Worm (Caenorhabditis elegans): ENCODE measurements around the gene sph-1.

DNA sequence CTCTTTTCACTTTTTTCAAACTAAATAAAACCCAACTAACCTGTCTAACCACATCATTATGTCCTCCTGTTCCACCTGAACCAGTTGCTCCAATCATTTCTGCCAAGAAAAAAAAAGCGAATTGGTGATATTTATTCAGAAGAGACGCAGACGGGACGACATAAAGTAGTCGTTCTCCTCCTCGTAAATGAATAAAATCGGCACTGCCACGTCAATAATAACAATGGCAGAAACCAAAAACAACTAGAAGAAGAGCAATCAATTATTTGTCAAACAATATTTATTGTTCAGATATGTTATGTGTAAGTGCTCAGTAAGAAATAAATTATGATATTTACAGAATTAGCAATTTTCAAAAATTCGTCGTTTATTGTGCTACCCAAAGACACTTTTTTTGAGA lies 25.9 kb downstream of the sph-1 start, which contains the start of gene rabs-5:
- TF ChIP-seq ceh-43 (GFP tag; optimal IDR thresholded peaks at IDR 0.05) (no peak), lsy-2 (tag; optimal IDR thresholded peaks at IDR 0.05) (no peak), nhr-76 (tag; optimal IDR thresholded peaks at IDR 0.05) (no peak), snpc-4 (tag; optimal IDR thresholded peaks at IDR 0.05) (no peak), ham-2 (GFP tag; optimal IDR thresholded peaks at IDR 0.05) (no peak), elt-3 (tag; optimal IDR thresholded peaks at IDR 0.05) (no peak), mep-1 (tag; optimal IDR thresholded peaks at IDR 0.05) (no peak), unc-62 (GFP tag; optimal IDR thresholded peaks at IDR 0.05) (no peak), ceh-39 (tag; optimal IDR thresholded peaks at IDR 0.05) (no peak), nhr-28 (tag; optimal IDR thresholded peaks at IDR 0.05) (no peak), elt-1 (tag; optimal IDR thresholded peaks at IDR 0.05; ENCODE audit: borderline replicate concordance, insufficient read depth) (no peak)

Data from whole organism, mixed stage, embryonic.